Worm (Caenorhabditis elegans) whole organism, L3 larva: Measurements from ENCODE around the gene spch-1.

Experiments used
- nhr-23 ChIP-seq: fragments of 150-350 bp; optimal IDR thresholded peaks from 2 replicates; lab custom pipeline; 2014; ENCODE audit warnings: missing biosample characterization, missing genetic modification reagents, missing genetic modification characterization
- nhr-237 ChIP-seq: fragments of 150-350 bp; optimal IDR thresholded peaks from 2 replicates; lab custom pipeline; 2014; ENCODE audit warnings: missing biosample characterization, missing genetic modification characterization
- nhr-25 ChIP-seq: sonication (generic microtip); optimal IDR thresholded peaks from 2 replicates; lab custom pipeline; 2017; ENCODE audit warnings: missing biosample characterization, missing genetic modification characterization
- pha-4 ChIP-seq: fragments of 150-350 bp; optimal IDR thresholded peaks from 2 replicates; lab custom pipeline; 2014; ENCODE audit warnings: missing biosample characterization, missing genetic modification reagents, missing genetic modification characterization
- pqm-1 ChIP-seq: fragments of 150-350 bp; optimal IDR thresholded peaks from 2 replicates; lab custom pipeline; 2017; ENCODE audit warnings: missing biosample characterization, missing genetic modification characterization, inconsistent platforms
- tbx-2 ChIP-seq: sonication (generic microtip); optimal IDR thresholded peaks from 2 replicates; lab custom pipeline; 2016; ENCODE audit warnings: mild to moderate bottlenecking, missing genetic modification characterization, missing compliant biosample characterization

DNA sequence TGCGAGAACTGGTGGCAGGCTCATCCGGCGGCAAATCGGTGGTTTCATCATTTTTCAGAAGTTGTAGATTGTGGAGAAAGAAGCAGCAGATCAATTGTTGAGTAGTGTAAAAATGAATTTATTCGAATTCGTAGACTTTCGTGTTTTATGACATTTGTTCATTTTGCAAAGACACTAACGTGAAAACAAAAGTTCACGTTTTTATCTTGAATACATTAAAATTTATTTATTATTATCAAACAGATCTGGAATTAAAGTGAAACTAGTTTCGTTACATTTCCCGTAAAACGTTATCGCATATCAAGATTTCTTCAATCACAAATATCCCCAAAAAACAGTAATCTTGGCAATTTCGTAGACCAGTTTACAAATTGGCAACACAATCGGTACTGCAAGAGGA is 35.5 kb upstream of the spch-1 start, which contains the start of gene T14G10.8:
- TF ChIP-seq pha-4 (tag; lab: Kevin White, UChicago) (no peak), nhr-23 (tag; lab: Kevin White, UChicago) (no peak), nhr-25 (tag; lab: Kevin White, UChicago) (no peak), tbx-2 (tag; lab: Kevin White, UChicago) (no peak), pqm-1 (tag; lab: Kevin White, UChicago) (no peak), nhr-237 (no peak)
